Worm (Caenorhabditis elegans) whole organism, L2 larva: Measurements from ENCODE around the gene R11D1.1.

ENCODE experiments used
- C34F6.9 ChIP-seq: fragments of 150-350 bp; optimal IDR thresholded peaks from 2 replicates; lab custom pipeline; 2014; ENCODE audit warnings: missing biosample characterization, missing genetic modification characterization
- F13H6.1 ChIP-seq: sonication (generic microtip); optimal IDR thresholded peaks from 2 replicates; lab custom pipeline; 2016; ENCODE audit warnings: missing genetic modification characterization, missing compliant biosample characterization
- R02D3.7 ChIP-seq: fragments of 150-350 bp; optimal IDR thresholded peaks from 2 replicates; lab custom pipeline; 2014; ENCODE audit warnings: missing biosample characterization, missing genetic modification characterization
- ZK546.5 ChIP-seq: sonication (generic microtip); optimal IDR thresholded peaks from 2 replicates; lab custom pipeline; 2017; ENCODE audit warnings: missing biosample characterization, missing genetic modification characterization
- ama-1 ChIP-seq: fragments of 150-350 bp; optimal IDR thresholded peaks from 2 replicates; lab custom pipeline; 2018; ENCODE audit warnings: inconsistent platforms
- ceh-82 ChIP-seq: fragments of 150-350 bp; optimal IDR thresholded peaks from 2 replicates; lab custom pipeline; 2014; ENCODE audit warnings: missing biosample characterization, missing genetic modification characterization
- crh-2 ChIP-seq: sonication (generic microtip); optimal IDR thresholded peaks from 2 replicates; lab custom pipeline; 2017; ENCODE audit warnings: missing biosample characterization, missing genetic modification characterization
- egl-27 ChIP-seq: sonication (generic microtip); optimal IDR thresholded peaks from 3 replicates; lab custom pipeline; 2017; ENCODE audit warnings: missing biosample characterization, missing genetic modification reagents, missing genetic modification characterization
- elt-1 ChIP-seq: fragments of 150-350 bp; optimal IDR thresholded peaks from 2 replicates; lab custom pipeline; 2014; ENCODE audit warnings: missing biosample characterization, missing genetic modification characterization
- elt-3 ChIP-seq: sonication (generic microtip); optimal IDR thresholded peaks from 2 replicates; lab custom pipeline; 2017; ENCODE audit warnings: missing biosample characterization, missing genetic modification characterization
- fos-1 ChIP-seq: fragments of 150-350 bp; optimal IDR thresholded peaks from 2 replicates; lab custom pipeline; 2014; ENCODE audit warnings: missing biosample characterization, missing genetic modification characterization
- gmeb-1 ChIP-seq: fragments of 150-350 bp; optimal IDR thresholded peaks from 2 replicates; lab custom pipeline; 2014; ENCODE audit warnings: missing biosample characterization, missing genetic modification characterization
- lin-11 ChIP-seq: fragments of 150-350 bp; sonication (generic microtip); optimal IDR thresholded peaks from 2 replicates; lab custom pipeline; 2014; ENCODE audit warnings: missing biosample characterization, missing genetic modification characterization, inconsistent platforms, mixed read lengths
- lin-13 ChIP-seq: fragments of 150-350 bp; optimal IDR thresholded peaks from 2 replicates; lab custom pipeline; 2014; ENCODE audit warnings: missing biosample characterization, missing genetic modification reagents, missing genetic modification characterization
- lin-39 ChIP-seq: fragments of 150-350 bp; optimal IDR thresholded peaks from 2 replicates; lab custom pipeline; 2014; ENCODE audit warnings: missing biosample characterization, missing genetic modification reagents, missing genetic modification characterization
- mbf-1 ChIP-seq: sonication (generic microtip); optimal IDR thresholded peaks from 2 replicates; lab custom pipeline; 2017; ENCODE audit warnings: missing biosample characterization, missing genetic modification characterization
- nhr-10 ChIP-seq: sonication (generic microtip); optimal IDR thresholded peaks from 2 replicates; lab custom pipeline; 2017; ENCODE audit warnings: missing biosample characterization, missing genetic modification characterization
- nhr-11 ChIP-seq: fragments of 150-350 bp; optimal IDR thresholded peaks from 2 replicates; lab custom pipeline; 2014; ENCODE audit warnings: missing biosample characterization, missing genetic modification characterization
- nhr-12 ChIP-seq: fragments of 150-350 bp; optimal IDR thresholded peaks from 2 replicates; lab custom pipeline; 2014; ENCODE audit warnings: missing biosample characterization, missing genetic modification characterization
- nhr-129 ChIP-seq: fragments of 150-350 bp; optimal IDR thresholded peaks from 2 replicates; lab custom pipeline; 2014; ENCODE audit warnings: missing biosample characterization, missing genetic modification characterization
- nhr-21 ChIP-seq: fragments of 150-350 bp; optimal IDR thresholded peaks from 2 replicates; lab custom pipeline; 2014; ENCODE audit warnings: missing biosample characterization, missing genetic modification characterization
- nhr-23 ChIP-seq: fragments of 150-350 bp; optimal IDR thresholded peaks from 2 replicates; lab custom pipeline; 2014; ENCODE audit warnings: missing biosample characterization, missing genetic modification reagents, missing genetic modification characterization
- nhr-237 ChIP-seq: fragments of 150-350 bp; optimal IDR thresholded peaks from 2 replicates; lab custom pipeline; 2014; ENCODE audit warnings: missing biosample characterization, missing genetic modification characterization
- nhr-25 ChIP-seq: fragments of 150-350 bp; sonication (generic microtip); optimal IDR thresholded peaks from 3 replicates; lab custom pipeline; 2014; ENCODE audit warnings: missing biosample characterization, missing genetic modification characterization
- nhr-6 ChIP-seq: fragments of 150-350 bp; optimal IDR thresholded peaks from 2 replicates; lab custom pipeline; 2014; ENCODE audit warnings: missing biosample characterization, missing genetic modification characterization
- nhr-77 ChIP-seq: fragments of 150-350 bp; optimal IDR thresholded peaks from 2 replicates; lab custom pipeline; 2014; ENCODE audit warnings: missing biosample characterization, missing genetic modification characterization
- peb-1 ChIP-seq: fragments of 150-350 bp; optimal IDR thresholded peaks from 2 replicates; lab custom pipeline; 2014; ENCODE audit warnings: missing biosample characterization, missing genetic modification characterization
- sem-4 ChIP-seq: fragments of 150-350 bp; optimal IDR thresholded peaks from 2 replicates; lab custom pipeline; 2014; ENCODE audit warnings: missing biosample characterization, missing genetic modification reagents, missing genetic modification characterization
- sma-3 ChIP-seq: sonication (generic microtip); optimal IDR thresholded peaks from 2 replicates; lab custom pipeline; 2016; ENCODE audit warnings: missing genetic modification reagents, missing genetic modification characterization, missing compliant biosample characterization
- unc-39 ChIP-seq: fragments of 150-350 bp; optimal IDR thresholded peaks from 2 replicates; lab custom pipeline; 2014; ENCODE audit warnings: missing biosample characterization, missing genetic modification characterization
- unc-62 ChIP-seq: fragments of 150-350 bp; optimal IDR thresholded peaks from 2 replicates; lab custom pipeline; 2014; ENCODE audit warnings: missing biosample characterization, missing genetic modification reagents, missing genetic modification characterization
- zag-1 ChIP-seq: fragments of 150-350 bp; optimal IDR thresholded peaks from 2 replicates; lab custom pipeline; 2014; ENCODE audit warnings: missing biosample characterization, missing genetic modification characterization
- ztf-1 ChIP-seq: fragments of 200-800 bp; sonication (Bioruptor generic); conservative IDR thresholded peaks from 2 replicates; pipeline ENCODE4 v1.3.6; 2022; ENCODE audit warnings: missing genetic modification characterization, missing compliant biosample characterization
- ztf-11 ChIP-seq: sonication (generic microtip); optimal IDR thresholded peaks from 2 replicates; lab custom pipeline; 2017; ENCODE audit warnings: missing biosample characterization, missing genetic modification characterization
- ztf-4 ChIP-seq: fragments of 150-350 bp; optimal IDR thresholded peaks from 2 replicates; lab custom pipeline; 2014; ENCODE audit warnings: missing biosample characterization, missing genetic modification characterization

The R11D1.1 gene

ce11 chrV:12708305-12708704 is 4.1 kb downstream of the R11D1.1 start, which contains the start of gene R11D1.2:
Gene R11D1.2, plus strand, starts transcription at chrV:12708605.
- TF ChIP-seq unc-62 (GFP tag; lab: Kevin White, UChicago) (no peak), nhr-77 (tag; lab: Kevin White, UChicago) (no peak), fos-1 (no peak), egl-27 (tag; lab: Kevin White, UChicago) (no peak), nhr-12 (tag; lab: Kevin White, UChicago) (no peak), ceh-82 (tag; lab: Kevin White, UChicago) (no peak), nhr-237 (tag; lab: Kevin White, UChicago) (no peak), nhr-11 (tag; lab: Kevin White, UChicago) (no peak), zag-1 (no peak), nhr-25 (no peak), ztf-4 (tag; lab: Kevin White, UChicago) (no peak), nhr-23 (no peak), lin-11 (tag; lab: Kevin White, UChicago) (no peak), lin-39 (no peak), crh-2 (tag; lab: Kevin White, UChicago) (no peak), ama-1 (lab: Kevin White, UChicago) (no peak)

ce11 chrV:12711999-12712398 is 7.8 kb downstream of the R11D1.1 start, which contains the start of gene R11D1.3:
Gene R11D1.3, minus strand, starts transcription at chrV:12712099.
- no peak for TF ChIP-seq mbf-1 (tag; lab: Kevin White, UChicago)
- no peak for TF ChIP-seq crh-2 (tag; lab: Kevin White, UChicago)
- TF ChIP-seq lin-39: no peak
- no peak for TF ChIP-seq ZK546.5 (tag; lab: Kevin White, UChicago)
- no peak for TF ChIP-seq ztf-11 (tag; lab: Kevin White, UChicago)
- TF ChIP-seq nhr-12 (tag; lab: Kevin White, UChicago): no peak

ce11 chrV:12714120-12714519 is 9.9 kb downstream of the R11D1.1 start, which contains the start of gene R11D1.4:
Gene R11D1.4, minus strand, starts transcription at chrV:12714220.
- no peak for TF ChIP-seq ztf-1
- TF ChIP-seq F13H6.1 (tag; lab: Kevin White, UChicago): no peak
- no peak for TF ChIP-seq nhr-77 (tag; lab: Kevin White, UChicago)
- TF ChIP-seq fos-1: no peak

ce11 chrV:12716447-12716846 is 12.3 kb downstream of the R11D1.1 start, which contains the start of gene str-178:
Gene str-178, minus strand, starts transcription at chrV:12716547.
- TF ChIP-seq R02D3.7: no peak
- TF ChIP-seq ztf-1: no peak
- no peak for TF ChIP-seq elt-1 (tag; lab: Kevin White, UChicago)
- TF ChIP-seq sma-3 (GFP tag; lab: Kevin White, UChicago): no peak
- TF ChIP-seq nhr-11 (tag; lab: Kevin White, UChicago): no peak
- no peak for TF ChIP-seq C34F6.9 (tag; lab: Kevin White, UChicago)
- TF ChIP-seq ceh-82 (tag; lab: Kevin White, UChicago): no peak
- no peak for TF ChIP-seq unc-39 (tag; lab: Kevin White, UChicago)
- TF ChIP-seq sem-4 (tag; lab: Kevin White, UChicago): no peak
- TF ChIP-seq fos-1: no peak
- TF ChIP-seq nhr-23: no peak
- no peak for TF ChIP-seq peb-1 (tag; lab: Kevin White, UChicago)

ce11 chrV:12718622-12719021 is 14.4 kb downstream of the R11D1.1 start, which contains the start of gene str-181:
Gene str-181, minus strand, starts transcription at chrV:12718722.
- no peak for TF ChIP-seq ztf-11 (tag; lab: Kevin White, UChicago)
- no peak for TF ChIP-seq nhr-11 (tag; lab: Kevin White, UChicago)
- TF ChIP-seq lin-13 (GFP tag; lab: Kevin White, UChicago): no peak
- TF ChIP-seq mbf-1 (tag; lab: Kevin White, UChicago): no peak
- no peak for TF ChIP-seq elt-3 (tag; lab: Kevin White, UChicago)
- TF ChIP-seq sma-3 (GFP tag; lab: Kevin White, UChicago): no peak
- no peak for TF ChIP-seq lin-39
- TF ChIP-seq nhr-10 (tag; lab: Kevin White, UChicago): no peak
- no peak for TF ChIP-seq nhr-21 (tag; lab: Kevin White, UChicago)
- TF ChIP-seq nhr-25: no peak
- no peak for TF ChIP-seq nhr-6
- TF ChIP-seq fos-1: no peak

ce11 chrV:12719713-12720112 is 15.5 kb downstream of the R11D1.1 start, which contains the start of gene R11D1.7:
Gene R11D1.7, plus strand, starts transcription at chrV:12720013.
- TF ChIP-seq fos-1: no peak
- TF ChIP-seq nhr-6: no peak
- TF ChIP-seq gmeb-1 (tag; lab: Kevin White, UChicago): no peak
- TF ChIP-seq lin-39: no peak
- TF ChIP-seq nhr-129 (tag; lab: Kevin White, UChicago): no peak
- TF ChIP-seq ceh-82 (tag; lab: Kevin White, UChicago): no peak
- no peak for TF ChIP-seq egl-27 (tag; lab: Kevin White, UChicago)
- TF ChIP-seq elt-3 (tag; lab: Kevin White, UChicago): no peak
- no peak for TF ChIP-seq ztf-4 (tag; lab: Kevin White, UChicago)
- TF ChIP-seq sma-3 (GFP tag; lab: Kevin White, UChicago): no peak
- TF ChIP-seq ztf-11 (tag; lab: Kevin White, UChicago): no peak
